Fruit fly (Drosophila melanogaster): Measurements from ENCODE around the gene CG44362.

- no peak for TF ChIP-seq h (optimal IDR thresholded peaks at IDR 0.05)
- TF ChIP-seq psq (optimal IDR thresholded peaks at IDR 0.05), result no peak
Measured at dm6 chr3L:11384225-11384624, 13.1 kb upstream of the CG44362 start.

Data from Kc167 (cell line).